Worm (Caenorhabditis elegans): Measurements from ENCODE around the gene lron-14.

The lron-14 gene

DNA sequence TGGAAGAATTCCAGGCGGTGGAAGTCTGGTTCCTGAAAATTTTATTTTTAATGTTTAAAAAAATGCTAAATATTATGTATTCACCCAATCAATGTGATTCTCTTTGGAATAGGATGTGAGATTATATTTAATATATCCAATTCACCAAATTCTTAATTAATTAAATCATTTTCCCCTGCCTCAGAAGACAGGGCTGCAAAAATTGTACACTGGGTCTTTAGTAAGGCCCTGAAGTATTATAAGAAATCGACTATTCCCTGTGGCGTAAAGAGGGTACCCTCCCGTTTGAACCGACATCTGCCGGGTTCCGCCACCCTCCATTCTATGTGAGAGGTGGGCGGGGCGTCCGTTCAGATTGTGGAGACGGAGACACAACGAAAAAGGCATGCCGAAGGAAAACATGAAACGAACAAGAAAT is 55.2 kb downstream of the lron-14 start (continued):
- TF ChIP-seq nhr-11 (tag; optimal IDR thresholded peaks at IDR 0.05), result no peak
- peak; percentile 70 for TF ChIP-seq lin-11 (tag; optimal IDR thresholded peaks at IDR 0.05)
- TF ChIP-seq egl-27 (tag; optimal IDR thresholded peaks at IDR 0.05), result peak; percentile 67
- TF ChIP-seq unc-55 (GFP tag; optimal IDR thresholded peaks at IDR 0.05), result peak; percentile 79
- TF ChIP-seq skn-1 (tag; optimal IDR thresholded peaks at IDR 0.05), result no peak
- peak; percentile 62 to 85 for TF ChIP-seq lsy-2 (tag; optimal IDR thresholded peaks at IDR 0.05)
- peak; percentile 88 for TF ChIP-seq ceh-16 (tag; optimal IDR thresholded peaks at IDR 0.05)
- peak; percentile 64 for TF ChIP-seq gmeb-1 (tag; optimal IDR thresholded peaks at IDR 0.05)
- no peak for TF ChIP-seq unc-62 (GFP tag; optimal IDR thresholded peaks at IDR 0.05)
- peak; percentile 81 for TF ChIP-seq lin-13 (GFP tag; optimal IDR thresholded peaks at IDR 0.05)
- TF ChIP-seq sem-4 (tag; optimal IDR thresholded peaks at IDR 0.05), result peak; percentile 62
- TF ChIP-seq aly-2 (tag; optimal IDR thresholded peaks at IDR 0.05), result no peak
- TF ChIP-seq crh-2 (tag; optimal IDR thresholded peaks at IDR 0.05), result peak; percentile 85
- TF ChIP-seq sma-3 (GFP tag; optimal IDR thresholded peaks at IDR 0.05), result peak; percentile 78
- no peak for TF ChIP-seq nhr-12 (tag; optimal IDR thresholded peaks at IDR 0.05)
- TF ChIP-seq mab-5 (tag; optimal IDR thresholded peaks at IDR 0.05), result peak; percentile 10
- peak; percentile 71 for TF ChIP-seq nhr-129 (tag; optimal IDR thresholded peaks at IDR 0.05)
- TF ChIP-seq C34F6.9 (tag; optimal IDR thresholded peaks at IDR 0.05), result peak; percentile 59
- TF ChIP-seq ztf-4 (tag; optimal IDR thresholded peaks at IDR 0.05), result peak; percentile 66
- peak; percentile 38 for TF ChIP-seq R02D3.7 (tag; optimal IDR thresholded peaks at IDR 0.05)

Measured in whole organism, L2 larva.